Fruit fly (Drosophila melanogaster) whole organism, embryonic: ENCODE measurements around the gene Gale.

ENCODE experiments used
- BtbVII ChIP-seq: fragments of 200-800 bp; sonication (Bioruptor generic); optimal IDR thresholded peaks from 3 replicates; lab custom pipeline; 2017; ENCODE audit warnings: missing biosample characterization, mild to moderate bottlenecking, missing genetic modification characterization
- CG10366 ChIP-seq: fragments of 200-800 bp; sonication (Bioruptor generic); IDR thresholded peaks from 2 replicates; pipeline ENCODE4 v1.3.6; 2022; ENCODE audit warnings: missing biosample characterization, missing genetic modification characterization
- CG11723 ChIP-seq: fragments of 200-800 bp; sonication (Bioruptor generic); optimal IDR thresholded peaks from 2 replicates; lab custom pipeline; 2017; ENCODE audit warnings: missing biosample characterization, mild to moderate bottlenecking, missing genetic modification characterization
- CG12236 ChIP-seq: fragments of 200-800 bp; sonication (Bioruptor generic); optimal IDR thresholded peaks from 2 replicates; lab custom pipeline; 2016; ENCODE audit warnings: missing biosample characterization, missing genetic modification characterization
- CG1233 ChIP-seq: fragments of 200-800 bp; sonication (Bioruptor generic); optimal IDR thresholded peaks from 4 replicates; lab custom pipeline; 2018; ENCODE audit warnings: missing biosample characterization, mild to moderate bottlenecking, missing genetic modification characterization
- CG12744 ChIP-seq: fragments of 200-800 bp; sonication (Bioruptor generic); optimal IDR thresholded peaks from 2 replicates; lab custom pipeline; 2016; ENCODE audit warnings: missing biosample characterization, missing genetic modification characterization
- CG13424 ChIP-seq: fragments of 200-800 bp; sonication (Bioruptor generic); optimal IDR thresholded peaks from 2 replicates; lab custom pipeline; 2019; ENCODE audit warnings: missing biosample characterization, mild to moderate bottlenecking, missing genetic modification characterization, moderate library complexity
- CG15601 ChIP-seq: fragments of 200-800 bp; sonication (Bioruptor generic); optimal IDR thresholded peaks from 3 replicates; lab custom pipeline; 2019; ENCODE audit warnings: missing biosample characterization, mild to moderate bottlenecking, missing genetic modification characterization, moderate library complexity
- CG1647 ChIP-seq: fragments of 200-800 bp; sonication (Bioruptor generic); optimal IDR thresholded peaks from 3 replicates; lab custom pipeline; 2016; ENCODE audit warnings: missing biosample characterization, missing genetic modification characterization
- CG18011 ChIP-seq: fragments of 200-800 bp; sonication (Bioruptor generic); optimal IDR thresholded peaks from 2 replicates; lab custom pipeline; 2017; ENCODE audit warnings: missing biosample characterization, missing genetic modification characterization, mild to moderate bottlenecking, moderate library complexity, missing genotype
- CG3163 ChIP-seq: fragments of 200-800 bp; sonication (Bioruptor generic); optimal IDR thresholded peaks from 3 replicates; lab custom pipeline; 2016; ENCODE audit warnings: missing biosample characterization, missing genetic modification characterization
- CG33557 ChIP-seq: fragments of 200-800 bp; sonication (Bioruptor generic); optimal IDR thresholded peaks from 2 replicates; lab custom pipeline; 2019; ENCODE audit warnings: missing biosample characterization, mild to moderate bottlenecking, missing genetic modification characterization, moderate library complexity
- CG42726 ChIP-seq: fragments of 200-800 bp; sonication (Bioruptor generic); IDR thresholded peaks from 2 replicates; pipeline ENCODE4 v1.3.6; 2022; ENCODE audit warnings: missing biosample characterization, missing genetic modification characterization; ENCODE audit not compliant: partially characterized antibody
- CG4617 ChIP-seq: fragments of 200-800 bp; sonication (Bioruptor generic); optimal IDR thresholded peaks from 3 replicates; lab custom pipeline; 2016; ENCODE audit warnings: missing biosample characterization, missing genetic modification characterization, borderline replicate concordance
- D ChIP-seq, 2 experiments: fragments of 200-800 bp in 1 of 2; fragments of >200 bp in 1 of 2; sonication (Bioruptor generic) in 1 of 2; optimal IDR thresholded peaks; 2 replicates in 1 of 2; 3 replicates in 1 of 2; lab custom pipeline; 2017; ENCODE audit warnings: mild to moderate bottlenecking in 1 of 2, missing biosample characterization in 1 of 2, missing genetic modification characterization in 1 of 2, missing genetic modification reagents in 1 of 2
- Dbx ChIP-seq: fragments of 200-800 bp; sonication (Bioruptor generic); IDR thresholded peaks from 3 replicates; pipeline ENCODE4 v1.3.6; 2022; ENCODE audit warnings: missing biosample characterization, missing genetic modification characterization
- Dref ChIP-seq: fragments of 200-800 bp; sonication (Bioruptor generic); IDR thresholded peaks from 2 replicates; pipeline ENCODE4 v1.3.6; 2022; ENCODE audit warnings: missing biosample characterization, missing genetic modification characterization
- Elba2 ChIP-seq: fragments of 200-800 bp; sonication (Bioruptor generic); optimal IDR thresholded peaks from 3 replicates; lab custom pipeline; 2016; ENCODE audit warnings: missing biosample characterization, missing genetic modification characterization
- HLH3B ChIP-seq: fragments of 200-800 bp; sonication (Bioruptor generic); IDR thresholded peaks from 2 replicates; pipeline ENCODE4 v1.3.6; 2022; ENCODE audit warnings: missing biosample characterization, missing genetic modification characterization
- Hmr ChIP-seq: fragments of 200-800 bp; sonication (Bioruptor generic); optimal IDR thresholded peaks from 3 replicates; lab custom pipeline; 2017; ENCODE audit warnings: mild to moderate bottlenecking, missing biosample characterization, missing genetic modification reagents, missing genetic modification characterization
- Meics ChIP-seq: fragments of 200-800 bp; sonication (Bioruptor generic); optimal IDR thresholded peaks from 2 replicates; lab custom pipeline; 2017; ENCODE audit warnings: missing biosample characterization, mild to moderate bottlenecking, missing genetic modification characterization
- Mrtf ChIP-seq: fragments of 200-800 bp; sonication (Bioruptor generic); IDR thresholded peaks from 3 replicates; pipeline ENCODE4 v1.3.6; 2022; ENCODE audit warnings: missing biosample characterization, missing genetic modification characterization
- NK7.1 ChIP-seq: fragments of 200-800 bp; sonication (Bioruptor generic); optimal IDR thresholded peaks from 3 replicates; lab custom pipeline; 2016; ENCODE audit warnings: missing biosample characterization, missing genetic modification characterization
- Nf-YB ChIP-seq: fragments of 200-800 bp; sonication (Bioruptor generic); optimal IDR thresholded peaks from 3 replicates; lab custom pipeline; 2019; ENCODE audit warnings: missing biosample characterization, mild to moderate bottlenecking, missing genetic modification characterization, moderate library complexity
- Optix ChIP-seq: fragments of 200-800 bp; sonication (Bioruptor generic); IDR thresholded peaks from 3 replicates; pipeline ENCODE4 v1.3.6; 2022; ENCODE audit warnings: missing biosample characterization, missing genetic modification characterization
- Sry-δ ChIP-seq: fragments of 200-800 bp; sonication (Bioruptor generic); optimal IDR thresholded peaks from 2 replicates; lab custom pipeline; 2016; ENCODE audit warnings: missing biosample characterization, missing genetic modification characterization
- TFAM ChIP-seq: fragments of 200-800 bp; sonication (Bioruptor generic); optimal IDR thresholded peaks from 2 replicates; lab custom pipeline; 2017; ENCODE audit warnings: missing biosample characterization, missing genetic modification characterization, inconsistent platforms
- al ChIP-seq: fragments of 200-800 bp; sonication (Bioruptor generic); IDR thresholded peaks from 2 replicates; pipeline ENCODE4 v1.3.6; 2022; ENCODE audit warnings: missing biosample characterization, missing genetic modification characterization
- bab2 ChIP-seq: fragments of 200-800 bp; sonication (Bioruptor generic); optimal IDR thresholded peaks from 2 replicates; lab custom pipeline; 2016; ENCODE audit warnings: missing biosample characterization, missing genetic modification characterization
- bsh ChIP-seq, 2 experiments: fragments of 200-800 bp; sonication (Bioruptor generic); optimal IDR thresholded peaks; 2 replicates each; lab custom pipeline; 2017 to 2018; ENCODE audit warnings: mild to moderate bottlenecking in 2 of 2, missing biosample characterization in 2 of 2, missing genetic modification characterization in 2 of 2, moderate library complexity in 1 of 2
- caup ChIP-seq: fragments of 200-800 bp; sonication (Bioruptor generic); optimal IDR thresholded peaks from 3 replicates; lab custom pipeline; 2017; ENCODE audit warnings: missing biosample characterization, mild to moderate bottlenecking, missing genetic modification characterization, moderate library complexity; ENCODE audit not compliant: severe bottlenecking
- chif ChIP-seq, 2 experiments: fragments of 200-800 bp; sonication (Bioruptor generic); optimal IDR thresholded peaks; 3 replicates each; lab custom pipeline; 2016; ENCODE audit warnings: missing biosample characterization in 2 of 2, missing genetic modification characterization in 2 of 2
- dimm ChIP-seq: fragments of 200-800 bp; sonication (Bioruptor generic); IDR thresholded peaks from 2 replicates; pipeline ENCODE4 v1.3.6; 2022; ENCODE audit warnings: missing biosample characterization, missing genetic modification characterization
- dmrt99B ChIP-seq: fragments of 200-800 bp; sonication (Bioruptor generic); optimal IDR thresholded peaks from 2 replicates; lab custom pipeline; 2018; ENCODE audit warnings: missing biosample characterization, mild to moderate bottlenecking, missing genetic modification characterization, moderate library complexity
- en ChIP-seq: fragments of 200-800 bp; sonication (Bioruptor generic); optimal IDR thresholded peaks from 2 replicates; lab custom pipeline; 2016; ENCODE audit warnings: missing biosample characterization, missing genetic modification characterization
- fu2 ChIP-seq: fragments of 200-800 bp; sonication (Bioruptor generic); optimal IDR thresholded peaks from 2 replicates; lab custom pipeline; 2016; ENCODE audit warnings: missing biosample characterization, missing genetic modification characterization
- grn ChIP-seq: fragments of 200-800 bp; sonication (Bioruptor generic); optimal IDR thresholded peaks from 3 replicates; lab custom pipeline; 2017; ENCODE audit warnings: missing biosample characterization, missing genetic modification characterization
- hkb ChIP-seq, 2 experiments: fragments of 200-800 bp in 1 of 2; fragments of >200 bp in 1 of 2; sonication (Bioruptor generic) in 1 of 2; IDR thresholded peaks in 1 of 2; optimal IDR thresholded peaks in 1 of 2; 2 replicates each; pipeline versions ENCODE4 v1.3.6 to Lab custom; 2017 to 2022; ENCODE audit warnings: missing biosample characterization in 1 of 2, missing genetic modification characterization in 1 of 2
- hth ChIP-seq: fragments of >200 bp; optimal IDR thresholded peaks from 2 replicates; lab custom pipeline; 2017; ENCODE audit warnings: inconsistent platforms
- lilli ChIP-seq: fragments of 200-800 bp; sonication (Bioruptor generic); optimal IDR thresholded peaks from 3 replicates; lab custom pipeline; 2016; ENCODE audit warnings: missing biosample characterization, missing genetic modification characterization
- lola ChIP-seq, 3 experiments: fragments of >200 bp in 2 of 3; fragments of 200-800 bp in 1 of 3; sonication (Bioruptor generic) in 1 of 3; optimal IDR thresholded peaks; 2 replicates each; lab custom pipeline; 2017 to 2019; ENCODE audit warnings: missing biosample characterization in 3 of 3, missing genetic modification characterization in 3 of 3, mild to moderate bottlenecking in 1 of 3, moderate library complexity in 1 of 3
- pum ChIP-seq: fragments of 200-800 bp; sonication (Bioruptor generic); optimal IDR thresholded peaks from 2 replicates; lab custom pipeline; 2016; ENCODE audit warnings: missing biosample characterization, missing genetic modification characterization
- repo ChIP-seq: fragments of 200-800 bp; sonication (Bioruptor generic); optimal IDR thresholded peaks from 2 replicates; lab custom pipeline; 2016; ENCODE audit warnings: missing biosample characterization, missing genetic modification characterization
- sima ChIP-seq: fragments of 200-800 bp; sonication (Bioruptor generic); optimal IDR thresholded peaks from 2 replicates; lab custom pipeline; 2016; ENCODE audit warnings: missing biosample characterization, missing genetic modification characterization
- sr ChIP-seq: fragments of 200-800 bp; sonication (Bioruptor generic); IDR thresholded peaks from 3 replicates; pipeline ENCODE4 v1.3.6; 2022; ENCODE audit warnings: missing biosample characterization, missing genetic modification characterization
- tll ChIP-seq, 2 experiments: fragments of 200-800 bp in 1 of 2; fragments of >200 bp in 1 of 2; sonication (Bioruptor generic) in 1 of 2; optimal IDR thresholded peaks; 2 replicates each; lab custom pipeline; 2017 to 2019; ENCODE audit warnings: missing biosample characterization in 2 of 2, missing genetic modification characterization in 2 of 2, mild to moderate bottlenecking in 1 of 2, moderate library complexity in 1 of 2
- wdn ChIP-seq: fragments of 200-800 bp; sonication (Bioruptor generic); IDR thresholded peaks from 2 replicates; pipeline ENCODE4 v1.3.6; 2022; ENCODE audit warnings: missing biosample characterization, missing genetic modification characterization
- z ChIP-seq: fragments of 200-800 bp; sonication (Bioruptor generic); IDR thresholded peaks from 3 replicates; pipeline ENCODE4 v1.3.6; 2022; ENCODE audit warnings: missing biosample characterization, missing genetic modification characterization

Gene Gale

DNA sequence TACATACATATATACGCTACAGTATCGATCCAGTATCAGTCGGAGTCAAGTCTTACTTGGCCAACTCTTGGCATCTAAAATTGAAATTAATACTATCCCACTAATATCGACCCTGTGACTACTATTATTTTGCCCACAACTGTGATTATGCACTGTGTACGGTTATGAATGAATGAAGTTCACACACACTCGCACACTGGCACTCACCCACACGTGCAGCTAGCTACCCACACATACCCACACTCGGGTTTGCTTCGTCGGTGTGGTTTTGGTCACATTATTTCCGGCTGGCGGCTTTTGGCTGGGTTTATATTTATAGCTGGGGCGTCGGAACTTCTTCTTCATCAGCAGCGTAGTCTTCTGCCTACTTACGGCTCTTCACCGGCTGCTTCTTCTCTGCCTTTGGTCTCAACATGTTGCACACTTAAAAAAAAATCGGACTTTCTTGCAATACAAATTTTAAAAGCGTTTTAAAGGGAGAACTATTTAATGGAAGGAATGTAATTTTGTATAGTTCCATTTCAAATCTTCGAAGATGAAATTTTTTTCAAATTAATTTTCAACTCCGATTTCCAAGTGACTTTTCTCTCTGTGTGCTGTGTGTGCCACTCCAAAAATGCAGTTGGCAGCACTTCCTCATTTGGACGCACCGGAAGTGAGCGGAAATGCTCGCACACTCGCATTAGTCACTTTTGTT lies 13.9 kb upstream of the Gale start (continued):
- TF ChIP-seq al: no peak; the same call in 1 of the 2 replicates
- TF ChIP-seq Meics (GFP tag; lab: Kevin White, UChicago): peak; percentile 78
- no peak for TF ChIP-seq hkb (optimal IDR thresholded peaks at IDR 0.05; lab: Kevin White, UChicago)
- peak; percentile 90 for TF ChIP-seq hkb (GFP tag; IDR thresholded peaks at IDR 0.05; lab: Robert Waterston, UW)
- TF ChIP-seq sima: peak; percentile 76
- TF ChIP-seq CG1647 (GFP tag; lab: Kevin White, UChicago): peak; percentile 74
- TF ChIP-seq wdn (GFP tag; lab: Robert Waterston, UW): peak; percentile 82
- peak; percentile 91 for TF ChIP-seq HLH3B (GFP tag; lab: Robert Waterston, UW)
- TF ChIP-seq CG12236 (GFP tag; lab: Kevin White, UChicago): peak; percentile 86
- TF ChIP-seq caup: peak; percentile 73
- peak; percentile 87 for TF ChIP-seq sr (GFP tag; lab: Robert Waterston, UW)
- TF ChIP-seq dimm (GFP tag; lab: Robert Waterston, UW): peak; percentile 83
- peak; percentile 69 for TF ChIP-seq Elba2 (GFP tag; lab: Kevin White, UChicago)
- peak; percentile 73 for TF ChIP-seq CG4617 (GFP tag; lab: Kevin White, UChicago)
- peak in 1 of 3 experiments; percentile 96 for TF ChIP-seq lola (GFP tag; optimal IDR thresholded peaks at IDR 0.05; lab: Kevin White, UChicago)
- TF ChIP-seq Mrtf (GFP tag; lab: Robert Waterston, UW): peak; percentile 87
- TF ChIP-seq NK7.1: peak; percentile 76
- peak in 1 of 2 experiments; percentile 12 for TF ChIP-seq tll (GFP tag; optimal IDR thresholded peaks at IDR 0.05; lab: Kevin White, UChicago)
- TF ChIP-seq BtbVII: peak; percentile 69
- 0 out of 3 replicates have a peak, but pooled peaks have one; percentile 7 for TF ChIP-seq z (GFP tag; lab: Robert Waterston, UW)
- TF ChIP-seq Dref: no peak
- TF ChIP-seq TFAM (GFP tag; lab: Kevin White, UChicago): peak; percentile 84
- TF ChIP-seq Hmr (GFP tag; lab: Kevin White, UChicago): peak; percentile 71
- peak; percentile 74 for TF ChIP-seq fu2 (GFP tag; lab: Kevin White, UChicago)
- peak; percentile 92 for TF ChIP-seq dmrt99B (tag; lab: Kevin White, UChicago)
- TF ChIP-seq CG42726 (GFP tag; lab: Robert Waterston, UW): no peak
- TF ChIP-seq CG18011 (GFP tag; lab: Kevin White, UChicago): peak; percentile 66
- peak; percentile 59 for TF ChIP-seq Sry-δ (GFP tag; lab: Kevin White, UChicago)
- peak; percentile 95 for TF ChIP-seq pum
- peak; percentile 94 for TF ChIP-seq CG33557 (GFP tag; lab: Kevin White, UChicago)
- TF ChIP-seq Nf-YB (GFP tag; lab: Kevin White, UChicago): peak; percentile 76
- peak; percentile 91 for TF ChIP-seq CG10366 (GFP tag; lab: Robert Waterston, UW)
- peak; percentile 94 to 97 for TF ChIP-seq chif (GFP tag; optimal IDR thresholded peaks at IDR 0.05; lab: Kevin White, UChicago)
- peak; percentile 76 for TF ChIP-seq CG12744 (GFP tag; lab: Kevin White, UChicago)
- TF ChIP-seq bab2 (GFP tag; lab: Kevin White, UChicago): peak; percentile 92
- TF ChIP-seq hth (lab: Kevin White, UChicago): no peak
- TF ChIP-seq Dbx (GFP tag; lab: Robert Waterston, UW): no peak; the same call in 2 of the 3 replicates
- TF ChIP-seq grn (GFP tag; lab: Kevin White, UChicago): peak; percentile 56
- TF ChIP-seq en (GFP tag; lab: Kevin White, UChicago): peak; percentile 88
- TF ChIP-seq D (optimal IDR thresholded peaks at IDR 0.05; lab: Kevin White, UChicago): no peak
- peak; percentile 95 for TF ChIP-seq D (GFP tag; optimal IDR thresholded peaks at IDR 0.05; lab: Kevin White, UChicago)
- peak; percentile 94 for TF ChIP-seq CG15601 (tag; lab: Kevin White, UChicago)
- TF ChIP-seq bsh (GFP tag; optimal IDR thresholded peaks at IDR 0.05; lab: Kevin White, UChicago): peak; percentile 70 to 98
- peak; percentile 85 for TF ChIP-seq CG1233
- peak; percentile 77 for TF ChIP-seq CG3163
- peak; percentile 93 for TF ChIP-seq CG13424
- peak; percentile 86 for TF ChIP-seq lilli
- peak; percentile 92 for TF ChIP-seq repo
- TF ChIP-seq Optix: peak; percentile 89
- TF ChIP-seq CG11723 (GFP tag; lab: Kevin White, UChicago): peak; percentile 87
